Worm (Caenorhabditis elegans) whole organism, L4 larva: Measurements from ENCODE around the gene mogs-1.

Source experiments
- F26F4.8 ChIP-seq: fragments of 200-800 bp; sonication (Bioruptor generic); conservative IDR thresholded peaks from 2 replicates; pipeline ENCODE4 v1.3.6; 2022; ENCODE audit warnings: missing genetic modification characterization, missing compliant biosample characterization
- F37D6.2 ChIP-seq: sonication (generic microtip); optimal IDR thresholded peaks from 2 replicates; lab custom pipeline; 2016; ENCODE audit warnings: mild to moderate bottlenecking, missing genetic modification characterization, missing compliant biosample characterization
- F49E8.2 ChIP-seq: sonication (generic microtip); optimal IDR thresholded peaks from 2 replicates; lab custom pipeline; 2016; ENCODE audit warnings: missing compliant biosample characterization, mild to moderate bottlenecking, missing genetic modification characterization, borderline replicate concordance
- Y105C5A.15 ChIP-seq: fragments of 200-800 bp; sonication (Bioruptor generic); IDR thresholded peaks from 2 replicates; pipeline ENCODE4 v1.3.6; 2022; ENCODE audit warnings: missing genetic modification characterization, missing compliant biosample characterization
- Y48G9A.11 ChIP-seq: fragments of 200-800 bp; sonication (Bioruptor generic); IDR thresholded peaks from 2 replicates; pipeline ENCODE4 v1.3.6; 2022; ENCODE audit warnings: missing genetic modification reagents, missing genetic modification characterization, missing compliant biosample characterization
- aha-1 ChIP-seq: fragments of 150-350 bp; peaks from one replicate; lab custom pipeline; 2014; ENCODE audit warnings: missing biosample characterization, missing genetic modification characterization
- ama-1 ChIP-seq: fragments of 150-350 bp; optimal IDR thresholded peaks from 2 replicates; lab custom pipeline; 2014; ENCODE audit warnings: inconsistent platforms, mixed read lengths
- arid-1 ChIP-seq: fragments of 200-800 bp; sonication (Bioruptor generic); conservative IDR thresholded peaks from 2 replicates; pipeline ENCODE4 v1.3.6; 2022; ENCODE audit warnings: missing genetic modification reagents, missing genetic modification characterization, missing compliant biosample characterization
- ceh-62 ChIP-seq: sonication (generic microtip); optimal IDR thresholded peaks from 2 replicates; lab custom pipeline; 2017; ENCODE audit warnings: missing biosample characterization, missing genetic modification characterization
- ceh-82 ChIP-seq: sonication (generic microtip); optimal IDR thresholded peaks from 2 replicates; lab custom pipeline; 2017; ENCODE audit warnings: missing biosample characterization, missing genetic modification characterization
- ces-1 ChIP-seq: fragments of 150-350 bp; sonication (generic microtip); optimal IDR thresholded peaks from 4 replicates; lab custom pipeline; 2014; ENCODE audit warnings: missing biosample characterization, missing genetic modification reagents, missing genetic modification characterization
- daf-12 ChIP-seq: fragments of 150-350 bp; optimal IDR thresholded peaks from 2 replicates; lab custom pipeline; 2014; ENCODE audit warnings: missing biosample characterization, missing genetic modification reagents, missing genetic modification characterization
- daf-16 ChIP-seq, 3 experiments: sonication (generic microtip); optimal IDR thresholded peaks; 2 replicates each; lab custom pipeline; 2016 to 2017; ENCODE audit warnings: missing genetic modification characterization in 3 of 3, missing genetic modification reagents in 3 of 3, mild to moderate bottlenecking in 2 of 3, missing compliant biosample characterization in 2 of 3, missing biosample characterization in 1 of 3, moderate library complexity in 1 of 3
- daf-19 ChIP-seq: fragments of 200-800 bp; sonication (Bioruptor generic); conservative IDR thresholded peaks from 2 replicates; pipeline ENCODE4 v1.3.6; 2022; ENCODE audit warnings: missing genetic modification characterization, missing compliant biosample characterization
- dmd-8 ChIP-seq: fragments of 200-800 bp; sonication (Bioruptor generic); IDR thresholded peaks from 2 replicates; pipeline ENCODE4 v1.3.6; 2022; ENCODE audit warnings: missing genetic modification characterization, missing compliant biosample characterization
- duxl-1 ChIP-seq: sonication (generic microtip); optimal IDR thresholded peaks from 2 replicates; lab custom pipeline; 2016; ENCODE audit warnings: mild to moderate bottlenecking, missing genetic modification characterization, moderate library complexity, missing compliant biosample characterization; ENCODE audit not compliant: poor library complexity
- egl-27 ChIP-seq: sonication (generic microtip); optimal IDR thresholded peaks from 3 replicates; lab custom pipeline; 2017; ENCODE audit warnings: missing biosample characterization, missing genetic modification reagents, missing genetic modification characterization
- egl-43 ChIP-seq: fragments of 200-800 bp; sonication (Bioruptor generic); IDR thresholded peaks from 2 replicates; pipeline ENCODE4 v1.3.6; 2022; ENCODE audit warnings: missing genetic modification reagents, missing genetic modification characterization, missing compliant biosample characterization
- fkh-10 ChIP-seq: fragments of 150-350 bp; optimal IDR thresholded peaks from 2 replicates; lab custom pipeline; 2014; ENCODE audit warnings: missing biosample characterization, missing genetic modification reagents, missing genetic modification characterization
- hlh-30 ChIP-seq: sonication (generic microtip); optimal IDR thresholded peaks from 2 replicates; lab custom pipeline; 2017; ENCODE audit warnings: antibody characterized with exemption, mild to moderate bottlenecking, missing genetic modification characterization, missing compliant biosample characterization; ENCODE audit not compliant: insufficient read depth
- jun-1 ChIP-seq: fragments of 150-350 bp; optimal IDR thresholded peaks from 2 replicates; lab custom pipeline; 2014; ENCODE audit warnings: missing biosample characterization, missing genetic modification reagents, missing genetic modification characterization
- lin-1 ChIP-seq: fragments of 200-800 bp; sonication (Bioruptor generic); IDR thresholded peaks from 2 replicates; pipeline ENCODE4 v1.3.6; 2022; ENCODE audit warnings: missing genetic modification reagents, missing genetic modification characterization, missing compliant biosample characterization
- lin-29 ChIP-seq: fragments of 200-800 bp; sonication (Bioruptor generic); IDR thresholded peaks from 2 replicates; pipeline ENCODE4 v1.3.6; 2022; ENCODE audit warnings: missing genetic modification reagents, missing genetic modification characterization, missing compliant biosample characterization
- lin-38 ChIP-seq: fragments of 200-800 bp; sonication (Bioruptor generic); IDR thresholded peaks from 2 replicates; pipeline ENCODE4 v1.3.6; 2022; ENCODE audit warnings: missing genetic modification reagents, missing genetic modification characterization, missing compliant biosample characterization
- lin-39 ChIP-seq: fragments of 150-350 bp; optimal IDR thresholded peaks from 2 replicates; lab custom pipeline; 2014; ENCODE audit warnings: missing biosample characterization, missing genetic modification reagents, missing genetic modification characterization
- lir-3 ChIP-seq: sonication (generic microtip); optimal IDR thresholded peaks from 2 replicates; lab custom pipeline; 2016; ENCODE audit warnings: mild to moderate bottlenecking, missing genetic modification characterization, missing compliant biosample characterization
- lsy-2 ChIP-seq, 2 experiments: fragments of 150-350 bp in 1 of 2; sonication (generic microtip) in 1 of 2; optimal IDR thresholded peaks; 2 replicates each; lab custom pipeline; 2014 to 2017; ENCODE audit warnings: missing biosample characterization in 2 of 2, missing genetic modification characterization in 2 of 2
- mdt-29 ChIP-seq: fragments of 200-800 bp; sonication (Bioruptor generic); IDR thresholded peaks from 2 replicates; pipeline ENCODE4 v1.3.6; 2022; ENCODE audit warnings: missing genetic modification reagents, missing genetic modification characterization, missing compliant biosample characterization
- mes-2 ChIP-seq: sonication (generic microtip); optimal IDR thresholded peaks from 2 replicates; lab custom pipeline; 2016; ENCODE audit warnings: missing genotype, mild to moderate bottlenecking, missing genetic modification characterization, missing compliant biosample characterization; ENCODE audit not compliant: poor library complexity, severe bottlenecking
- nhr-10 ChIP-seq: fragments of 150-350 bp; optimal IDR thresholded peaks from 2 replicates; lab custom pipeline; 2014; ENCODE audit warnings: missing biosample characterization, missing genetic modification characterization
- nhr-102 ChIP-seq: sonication (generic microtip); optimal IDR thresholded peaks from 2 replicates; lab custom pipeline; 2016; ENCODE audit warnings: mild to moderate bottlenecking, missing genetic modification characterization, moderate library complexity, missing compliant biosample characterization
- nhr-11 ChIP-seq: fragments of 150-350 bp; optimal IDR thresholded peaks from 2 replicates; lab custom pipeline; 2014; ENCODE audit warnings: missing biosample characterization, missing genetic modification characterization
- nhr-41 ChIP-seq: fragments of 200-800 bp; sonication (Bioruptor generic); IDR thresholded peaks from 2 replicates; pipeline ENCODE4 v1.3.6; 2022; ENCODE audit warnings: missing genetic modification reagents, missing genetic modification characterization, missing compliant biosample characterization
- nhr-42 ChIP-seq: fragments of 200-800 bp; sonication (Bioruptor generic); IDR thresholded peaks from 2 replicates; pipeline ENCODE4 v1.3.6; 2022; ENCODE audit warnings: missing genetic modification characterization, missing compliant biosample characterization
- nhr-48 ChIP-seq: sonication (generic microtip); optimal IDR thresholded peaks from 2 replicates; lab custom pipeline; 2016; ENCODE audit warnings: mild to moderate bottlenecking, missing genetic modification characterization, missing compliant biosample characterization
- pha-4 ChIP-seq, 2 experiments: fragments of 150-350 bp in 1 of 2; fragments of 200-800 bp in 1 of 2; sonication (Bioruptor generic) in 1 of 2; IDR thresholded peaks in 1 of 2; optimal IDR thresholded peaks in 1 of 2; 2 replicates each; pipeline versions ENCODE4 v1.3.6 to Lab custom; 2014 to 2022; ENCODE audit warnings: missing genetic modification characterization in 2 of 2, missing genetic modification reagents in 2 of 2, missing biosample characterization in 1 of 2, missing compliant biosample characterization in 1 of 2
- pqm-1 ChIP-seq: sonication (generic microtip); optimal IDR thresholded peaks from 2 replicates; lab custom pipeline; 2017; ENCODE audit warnings: missing biosample characterization, missing genetic modification characterization
- spr-3 ChIP-seq: fragments of 200-800 bp; sonication (Bioruptor generic); optimal IDR thresholded peaks from 2 replicates; lab custom pipeline; 2018; ENCODE audit warnings: mild to moderate bottlenecking, missing genetic modification characterization, missing compliant biosample characterization
- tag-97 ChIP-seq: fragments of 200-800 bp; sonication (Bioruptor generic); IDR thresholded peaks from 2 replicates; pipeline ENCODE4 v1.3.6; 2022; ENCODE audit warnings: missing genetic modification characterization, missing compliant biosample characterization
- unc-39 ChIP-seq: sonication (generic microtip); optimal IDR thresholded peaks from 2 replicates; lab custom pipeline; 2017; ENCODE audit warnings: missing biosample characterization, missing genetic modification characterization
- unc-62 ChIP-seq, 3 experiments: fragments of 150-350 bp in 1 of 3; sonication (generic microtip); optimal IDR thresholded peaks in 2 of 3; peaks in 1 of 3; 1 replicate in 1 of 3; 2 replicates in 2 of 3; lab custom pipeline; 2014 to 2017; ENCODE audit warnings: missing biosample characterization in 3 of 3, missing genetic modification characterization in 3 of 3, missing genetic modification reagents in 3 of 3, missing genotype in 1 of 3
- vab-7 ChIP-seq: fragments of 200-800 bp; sonication (Bioruptor generic); IDR thresholded peaks from 2 replicates; pipeline ENCODE4 v1.3.6; 2022; ENCODE audit warnings: missing genetic modification reagents, missing genetic modification characterization, missing compliant biosample characterization
- zag-1 ChIP-seq: fragments of 150-350 bp; optimal IDR thresholded peaks from 2 replicates; lab custom pipeline; 2014; ENCODE audit warnings: missing biosample characterization, missing genetic modification characterization
- zfp-2 ChIP-seq: sonication (generic microtip); optimal IDR thresholded peaks from 2 replicates; lab custom pipeline; 2016; ENCODE audit warnings: mild to moderate bottlenecking, missing genetic modification characterization, missing compliant biosample characterization
- zip-2 ChIP-seq: fragments of 150-350 bp; optimal IDR thresholded peaks from 2 replicates; lab custom pipeline; 2014; ENCODE audit warnings: missing biosample characterization, missing genetic modification characterization
- ztf-11 ChIP-seq: fragments of 150-350 bp; optimal IDR thresholded peaks from 2 replicates; lab custom pipeline; 2014; ENCODE audit warnings: missing biosample characterization, missing genetic modification characterization
- ztf-7 ChIP-seq: fragments of 150-350 bp; optimal IDR thresholded peaks from 2 replicates; lab custom pipeline; 2014; ENCODE audit warnings: missing biosample characterization, missing genetic modification characterization

mogs-1 gene

ce11 chrIV:11038618-11038664 is 16.7 kb upstream of the mogs-1 start, which contains the start of gene kdin-1:
Gene kdin-1 (plus strand): TSS chrIV:11038655.
- TF ChIP-seq mdt-29: no peak
- TF ChIP-seq nhr-10 (tag; lab: Kevin White, UChicago): no peak
- TF ChIP-seq arid-1: no peak
- no peak for TF ChIP-seq egl-27 (tag; lab: Kevin White, UChicago)
- TF ChIP-seq ceh-82: no peak
- no peak for TF ChIP-seq spr-3 (GFP tag; lab: Kevin White, UChicago)
- TF ChIP-seq F26F4.8 (GFP tag; lab: Robert Waterston, UW): no peak

- TF ChIP-seq aha-1 (tag; lab: Kevin White, UChicago): no peak
- TF ChIP-seq unc-62 (GFP tag; optimal IDR thresholded peaks at IDR 0.05 in 1 of 2; lab: Kevin White, UChicago): peak in 1 of 2 experiments; percentile 43
- no peak for TF ChIP-seq unc-62 (tag; optimal IDR thresholded peaks at IDR 0.05; lab: Kevin White, UChicago)
- TF ChIP-seq nhr-10 (tag; lab: Kevin White, UChicago): no peak
- TF ChIP-seq nhr-48 (tag; lab: Kevin White, UChicago): no peak
- TF ChIP-seq, all 104 proteins: peak for 1
These were observed 16.5 kb upstream of the mogs-1 start for ce11 chrIV:11038218-11038617.

ce11 chrIV:11037118-11037719 is 15.5 kb upstream of the mogs-1 start:
- no peak for TF ChIP-seq mes-2 (tag; lab: Kevin White, UChicago)
- peak; percentile 39; the same call in 1 of the 2 replicates for TF ChIP-seq pha-4 (GFP tag; IDR thresholded peaks at IDR 0.05; lab: Robert Waterston, UW)
- TF ChIP-seq pha-4 (tag; optimal IDR thresholded peaks at IDR 0.05; lab: Kevin White, UChicago): no peak
- TF ChIP-seq ceh-82: no peak
- no peak for TF ChIP-seq daf-19
- TF ChIP-seq nhr-11 (tag; lab: Kevin White, UChicago): no peak
- TF ChIP-seq Y105C5A.15: no peak
- no peak for TF ChIP-seq ama-1 (lab: Kevin White, UChicago)
- TF ChIP-seq unc-39: no peak
- no peak for TF ChIP-seq egl-43 (GFP tag; lab: Robert Waterston, UW)
- TF ChIP-seq F37D6.2: no peak
- no peak for TF ChIP-seq ztf-7 (tag; lab: Kevin White, UChicago)
- no peak for TF ChIP-seq ceh-62 (tag; lab: Kevin White, UChicago)
- no peak for TF ChIP-seq nhr-10 (tag; lab: Kevin White, UChicago)
- TF ChIP-seq vab-7 (GFP tag; lab: Robert Waterston, UW): no peak
- TF ChIP-seq pqm-1 (tag; lab: Kevin White, UChicago): peak; percentile 38
- TF ChIP-seq zip-2: no peak
- TF ChIP-seq nhr-102: no peak
- no peak for TF ChIP-seq lir-3 (tag; lab: Kevin White, UChicago)
- no peak for TF ChIP-seq lin-39 (tag; lab: Kevin White, UChicago)
- no peak for TF ChIP-seq dmd-8 (GFP tag; lab: Robert Waterston, UW)
- TF ChIP-seq daf-12 (tag; lab: Kevin White, UChicago): no peak
- TF ChIP-seq lsy-2 (tag; optimal IDR thresholded peaks at IDR 0.05; lab: Kevin White, UChicago): no peak
- 0 out of 2 replicates have a peak, but pooled peaks have one; percentile 18 for TF ChIP-seq arid-1
- TF ChIP-seq Y48G9A.11 (GFP tag; lab: Robert Waterston, UW): no peak
- TF ChIP-seq tag-97: no peak
- TF ChIP-seq lin-1 (GFP tag; lab: Robert Waterston, UW): no peak
- TF ChIP-seq F49E8.2 (tag; lab: Kevin White, UChicago): no peak
- TF ChIP-seq nhr-42 (GFP tag; lab: Robert Waterston, UW): no peak
- TF ChIP-seq hlh-30 (tag; lab: Kevin White, UChicago): no peak
- TF ChIP-seq ztf-11 (tag; lab: Kevin White, UChicago): no peak
- no peak for TF ChIP-seq zfp-2 (tag; lab: Kevin White, UChicago)
- no peak for TF ChIP-seq daf-16 (GFP tag; optimal IDR thresholded peaks at IDR 0.05; lab: Kevin White, UChicago)
- TF ChIP-seq daf-16 (tag; optimal IDR thresholded peaks at IDR 0.05; lab: Kevin White, UChicago): peak; percentile 74
- TF ChIP-seq zag-1: no peak
- no peak for TF ChIP-seq lin-29 (GFP tag; lab: Robert Waterston, UW)
- TF ChIP-seq spr-3 (GFP tag; lab: Kevin White, UChicago): no peak
- TF ChIP-seq fkh-10: no peak
- TF ChIP-seq ces-1 (GFP tag; lab: Kevin White, UChicago): peak; percentile 11
- no peak for TF ChIP-seq duxl-1 (tag; lab: Kevin White, UChicago)
- TF ChIP-seq jun-1 (tag; lab: Kevin White, UChicago): no peak
- TF ChIP-seq lin-38 (GFP tag; lab: Robert Waterston, UW): peak; percentile 14
- 0 out of 2 replicates have a peak, but pooled peaks have one; percentile 27 for TF ChIP-seq nhr-41
